Worm (Caenorhabditis elegans) whole organism, L1 larva: ENCODE data around the gene M110.8.

ENCODE experiments used
- Y116A8C.19 ChIP-seq: sonication (generic microtip); optimal IDR thresholded peaks from 2 replicates; lab custom pipeline; 2016; ENCODE audit warnings: missing compliant biosample characterization, missing genetic modification characterization, borderline replicate concordance
- aly-2 ChIP-seq: fragments of 150-350 bp; optimal IDR thresholded peaks from 2 replicates; lab custom pipeline; 2014; ENCODE audit warnings: missing biosample characterization, missing genetic modification characterization
- ceh-82 ChIP-seq, 3 experiments: fragments of 150-350 bp in 1 of 3; sonication (generic microtip) in 2 of 3; optimal IDR thresholded peaks; 2 replicates each; lab custom pipeline; 2014 to 2017; ENCODE audit warnings: missing biosample characterization in 3 of 3, missing genetic modification characterization in 3 of 3
- ets-5 ChIP-seq: fragments of 200-800 bp; sonication (Bioruptor generic); IDR thresholded peaks from 2 replicates; pipeline ENCODE4 v1.3.6; 2022; ENCODE audit warnings: missing genetic modification characterization, missing compliant biosample characterization
- lin-13 ChIP-seq: fragments of 150-350 bp; optimal IDR thresholded peaks from 2 replicates; lab custom pipeline; 2014; ENCODE audit warnings: missing biosample characterization, missing genetic modification reagents, missing genetic modification characterization
- mep-1 ChIP-seq: fragments of 150-350 bp; optimal IDR thresholded peaks from 2 replicates; lab custom pipeline; 2014; ENCODE audit warnings: missing biosample characterization, missing genetic modification characterization
- nhr-11 ChIP-seq: fragments of 150-350 bp; optimal IDR thresholded peaks from 2 replicates; lab custom pipeline; 2014; ENCODE audit warnings: missing biosample characterization, missing genetic modification characterization
- pag-3 ChIP-seq: sonication (generic microtip); optimal IDR thresholded peaks from 2 replicates; lab custom pipeline; 2017; ENCODE audit warnings: missing genetic modification characterization, mild to moderate bottlenecking, missing compliant biosample characterization, antibody characterized with exemption, borderline replicate concordance; ENCODE audit not compliant: insufficient read depth
- xbp-1 ChIP-seq: sonication (generic microtip); optimal IDR thresholded peaks from 2 replicates; lab custom pipeline; 2016; ENCODE audit warnings: missing genetic modification characterization, missing compliant biosample characterization
- ztf-11 ChIP-seq, 2 experiments: sonication (generic microtip); optimal IDR thresholded peaks; 2 replicates each; lab custom pipeline; 2016 to 2017; ENCODE audit warnings: missing genetic modification characterization in 2 of 2, missing biosample characterization in 1 of 2, missing compliant biosample characterization in 1 of 2

DNA sequence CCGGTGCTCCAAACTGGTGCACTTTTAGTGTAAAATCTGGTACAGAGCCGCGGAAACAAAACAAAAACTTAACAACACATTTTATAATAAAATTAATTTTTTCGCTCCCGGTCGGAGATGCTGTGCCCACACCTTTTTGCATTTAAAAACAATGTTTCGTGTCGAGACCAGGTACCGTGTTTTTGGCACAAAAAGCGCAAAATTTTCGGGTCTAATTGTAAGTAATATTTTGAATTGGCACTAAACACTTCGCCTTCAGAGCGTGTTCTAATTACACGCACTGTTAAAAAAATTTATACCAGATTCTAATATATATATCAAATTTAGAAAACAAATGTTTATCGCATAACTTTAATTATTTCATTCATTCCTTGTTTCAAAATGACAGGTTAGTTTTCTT lies 27.9 kb downstream of the M110.8 start, which contains the start of gene dylt-3:
- TF ChIP-seq ets-5 (GFP tag; lab: Robert Waterston, UW) (no peak), aly-2 (tag; lab: Kevin White, UChicago) (no peak), ceh-82 (tag; optimal IDR thresholded peaks at IDR 0.05; lab: Kevin White, UChicago) (no peak), lin-13 (GFP tag; lab: Kevin White, UChicago) (no peak), Y116A8C.19 (tag; lab: Kevin White, UChicago) (no peak), ztf-11 (tag; optimal IDR thresholded peaks at IDR 0.05; lab: Kevin White, UChicago) (no peak), xbp-1 (tag; lab: Kevin White, UChicago) (no peak), pag-3 (tag; lab: Kevin White, UChicago) (no peak), nhr-11 (tag; lab: Kevin White, UChicago) (no peak), mep-1 (tag; lab: Kevin White, UChicago) (no peak)
